Worm (Caenorhabditis elegans) whole organism, L1 larva: ENCODE results near the gene pals-26.

Experiments
- C34B4.2 ChIP-seq: sonication (generic microtip); optimal IDR thresholded peaks from 2 replicates; lab custom pipeline; 2017; ENCODE audit warnings: mild to moderate bottlenecking, missing genetic modification characterization, missing compliant biosample characterization
- aly-2 ChIP-seq: fragments of 150-350 bp; optimal IDR thresholded peaks from 2 replicates; lab custom pipeline; 2014; ENCODE audit warnings: missing biosample characterization, missing genetic modification characterization
- ceh-8 ChIP-seq: fragments of 200-800 bp; sonication (Bioruptor generic); optimal IDR thresholded peaks from 2 replicates; lab custom pipeline; 2018; ENCODE audit warnings: mild to moderate bottlenecking, missing genetic modification characterization, moderate library complexity, missing compliant biosample characterization
- efl-1 ChIP-seq, 4 experiments: fragments of 150-350 bp; optimal IDR thresholded peaks in 3 of 4; peaks in 1 of 4; 1 replicate in 1 of 4; 2 replicates in 3 of 4; lab custom pipeline; 2014; ENCODE audit warnings: missing biosample characterization in 2 of 4, missing genetic modification characterization in 2 of 4, missing genetic modification reagents in 2 of 4
- mab-9 ChIP-seq: fragments of 200-800 bp; sonication (Bioruptor generic); IDR thresholded peaks from 2 replicates; pipeline ENCODE4 v1.3.6; 2022; ENCODE audit warnings: missing genetic modification reagents, missing genetic modification characterization, missing compliant biosample characterization
- nhr-11 ChIP-seq: fragments of 150-350 bp; optimal IDR thresholded peaks from 2 replicates; lab custom pipeline; 2014; ENCODE audit warnings: missing biosample characterization, missing genetic modification characterization
- nhr-28 ChIP-seq: fragments of 150-350 bp; optimal IDR thresholded peaks from 2 replicates; lab custom pipeline; 2014; ENCODE audit warnings: missing biosample characterization, missing genetic modification characterization
- nhr-76 ChIP-seq: sonication (generic microtip); optimal IDR thresholded peaks from 2 replicates; lab custom pipeline; 2017; ENCODE audit warnings: missing biosample characterization, missing genetic modification characterization
- nhr-85 ChIP-seq: sonication (generic microtip); peaks from one replicate; lab custom pipeline; 2016; ENCODE audit warnings: missing genetic modification characterization, inconsistent platforms, missing compliant biosample characterization

DNA sequence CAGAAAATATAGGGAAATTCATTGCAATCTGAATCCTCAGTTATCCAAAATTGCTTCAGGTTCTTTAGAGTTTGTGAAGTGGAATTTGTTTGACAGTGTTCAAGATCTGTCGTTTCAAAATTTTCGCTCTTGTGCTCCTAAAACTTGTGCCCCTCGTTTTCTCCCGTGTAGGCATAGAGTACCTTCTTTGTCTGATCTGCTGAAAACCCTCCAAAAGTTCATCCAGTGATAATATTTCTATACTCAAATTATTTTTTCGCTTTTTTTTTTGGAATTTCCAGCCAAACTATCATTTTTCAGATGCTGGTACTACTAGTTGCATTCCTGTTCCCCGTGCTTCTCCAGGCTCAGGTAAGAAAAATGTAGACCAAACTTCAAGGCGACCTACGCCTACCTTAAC lies 19.5 kb downstream of the pals-26 start, which contains the start of gene R07E5.4:
- TF ChIP-seq efl-1 (optimal IDR thresholded peaks at IDR 0.05; lab: Kevin White, UChicago) (no peak), efl-1 (GFP tag; optimal IDR thresholded peaks at IDR 0.05 in 1 of 2; lab: Kevin White, UChicago) (no peak), nhr-76 (tag; lab: Kevin White, UChicago) (no peak), nhr-28 (no peak), mab-9 (GFP tag; lab: Robert Waterston, UW) (no peak), nhr-85 (no peak), aly-2 (no peak), nhr-11 (no peak), C34B4.2 (no peak), ceh-8 (GFP tag; lab: Kevin White, UChicago) (no peak)
